Worm (Caenorhabditis elegans) whole organism, L2 larva: ENCODE results near the gene tald-1.

ENCODE experiments used
- C34F6.9 ChIP-seq: fragments of 150-350 bp; optimal IDR thresholded peaks from 2 replicates; lab custom pipeline; 2014; ENCODE audit warnings: missing biosample characterization, missing genetic modification characterization
- F13H6.1 ChIP-seq: sonication (generic microtip); optimal IDR thresholded peaks from 2 replicates; lab custom pipeline; 2016; ENCODE audit warnings: missing genetic modification characterization, missing compliant biosample characterization
- R02D3.7 ChIP-seq: fragments of 150-350 bp; optimal IDR thresholded peaks from 2 replicates; lab custom pipeline; 2014; ENCODE audit warnings: missing biosample characterization, missing genetic modification characterization
- alr-1 ChIP-seq: fragments of 150-350 bp; optimal IDR thresholded peaks from 2 replicates; lab custom pipeline; 2014; ENCODE audit warnings: missing biosample characterization, missing genetic modification characterization
- aly-2 ChIP-seq: fragments of 150-350 bp; optimal IDR thresholded peaks from 2 replicates; lab custom pipeline; 2014; ENCODE audit warnings: missing biosample characterization, missing genetic modification characterization
- ama-1 ChIP-seq: fragments of 150-350 bp; optimal IDR thresholded peaks from 2 replicates; lab custom pipeline; 2018; ENCODE audit warnings: inconsistent platforms
- blmp-1 ChIP-seq: sonication (generic microtip); optimal IDR thresholded peaks from 2 replicates; lab custom pipeline; 2017; ENCODE audit warnings: missing genetic modification characterization, mild to moderate bottlenecking, missing compliant biosample characterization, antibody characterized with exemption, moderate library complexity; ENCODE audit not compliant: insufficient read depth
- ceh-82 ChIP-seq: fragments of 150-350 bp; optimal IDR thresholded peaks from 2 replicates; lab custom pipeline; 2014; ENCODE audit warnings: missing biosample characterization, missing genetic modification characterization
- crh-2 ChIP-seq: sonication (generic microtip); optimal IDR thresholded peaks from 2 replicates; lab custom pipeline; 2017; ENCODE audit warnings: missing biosample characterization, missing genetic modification characterization
- egl-27 ChIP-seq: sonication (generic microtip); optimal IDR thresholded peaks from 3 replicates; lab custom pipeline; 2017; ENCODE audit warnings: missing biosample characterization, missing genetic modification reagents, missing genetic modification characterization
- elt-1 ChIP-seq: fragments of 150-350 bp; optimal IDR thresholded peaks from 2 replicates; lab custom pipeline; 2014; ENCODE audit warnings: missing biosample characterization, missing genetic modification characterization
- elt-3 ChIP-seq: sonication (generic microtip); optimal IDR thresholded peaks from 2 replicates; lab custom pipeline; 2017; ENCODE audit warnings: missing biosample characterization, missing genetic modification characterization
- fos-1 ChIP-seq: fragments of 150-350 bp; optimal IDR thresholded peaks from 2 replicates; lab custom pipeline; 2014; ENCODE audit warnings: missing biosample characterization, missing genetic modification characterization
- lin-11 ChIP-seq: fragments of 150-350 bp; sonication (generic microtip); optimal IDR thresholded peaks from 2 replicates; lab custom pipeline; 2014; ENCODE audit warnings: missing biosample characterization, missing genetic modification characterization, inconsistent platforms, mixed read lengths
- lin-13 ChIP-seq: fragments of 150-350 bp; optimal IDR thresholded peaks from 2 replicates; lab custom pipeline; 2014; ENCODE audit warnings: missing biosample characterization, missing genetic modification reagents, missing genetic modification characterization
- lin-39 ChIP-seq: fragments of 150-350 bp; optimal IDR thresholded peaks from 2 replicates; lab custom pipeline; 2014; ENCODE audit warnings: missing biosample characterization, missing genetic modification reagents, missing genetic modification characterization
- lsy-2 ChIP-seq, 2 experiments: fragments of 150-350 bp in 1 of 2; sonication (generic microtip) in 1 of 2; optimal IDR thresholded peaks; 2 replicates each; lab custom pipeline; 2014 to 2017; ENCODE audit warnings: missing biosample characterization in 2 of 2, missing genetic modification characterization in 2 of 2
- mab-5 ChIP-seq: fragments of 150-350 bp; optimal IDR thresholded peaks from 2 replicates; lab custom pipeline; 2014; ENCODE audit warnings: missing biosample characterization, missing genetic modification characterization
- mbf-1 ChIP-seq: sonication (generic microtip); optimal IDR thresholded peaks from 2 replicates; lab custom pipeline; 2017; ENCODE audit warnings: missing biosample characterization, missing genetic modification characterization
- nhr-11 ChIP-seq: fragments of 150-350 bp; optimal IDR thresholded peaks from 2 replicates; lab custom pipeline; 2014; ENCODE audit warnings: missing biosample characterization, missing genetic modification characterization
- nhr-12 ChIP-seq: fragments of 150-350 bp; optimal IDR thresholded peaks from 2 replicates; lab custom pipeline; 2014; ENCODE audit warnings: missing biosample characterization, missing genetic modification characterization
- nhr-129 ChIP-seq: fragments of 150-350 bp; optimal IDR thresholded peaks from 2 replicates; lab custom pipeline; 2014; ENCODE audit warnings: missing biosample characterization, missing genetic modification characterization
- nhr-21 ChIP-seq: fragments of 150-350 bp; optimal IDR thresholded peaks from 2 replicates; lab custom pipeline; 2014; ENCODE audit warnings: missing biosample characterization, missing genetic modification characterization
- nhr-237 ChIP-seq: fragments of 150-350 bp; optimal IDR thresholded peaks from 2 replicates; lab custom pipeline; 2014; ENCODE audit warnings: missing biosample characterization, missing genetic modification characterization
- nhr-6 ChIP-seq: fragments of 150-350 bp; optimal IDR thresholded peaks from 2 replicates; lab custom pipeline; 2014; ENCODE audit warnings: missing biosample characterization, missing genetic modification characterization
- peb-1 ChIP-seq: fragments of 150-350 bp; optimal IDR thresholded peaks from 2 replicates; lab custom pipeline; 2014; ENCODE audit warnings: missing biosample characterization, missing genetic modification characterization
- skn-1 ChIP-seq: sonication (generic microtip); optimal IDR thresholded peaks from 2 replicates; lab custom pipeline; 2017; ENCODE audit warnings: missing biosample characterization, missing genetic modification characterization
- sma-9 ChIP-seq, 2 experiments: fragments of 150-350 bp in 1 of 2; sonication (generic microtip) in 1 of 2; optimal IDR thresholded peaks; 2 replicates each; lab custom pipeline; 2014 to 2016; ENCODE audit warnings: missing genetic modification characterization in 2 of 2, mild to moderate bottlenecking in 1 of 2, missing biosample characterization in 1 of 2, missing compliant biosample characterization in 1 of 2, missing genetic modification reagents in 1 of 2, moderate library complexity in 1 of 2
- unc-39 ChIP-seq: fragments of 150-350 bp; optimal IDR thresholded peaks from 2 replicates; lab custom pipeline; 2014; ENCODE audit warnings: missing biosample characterization, missing genetic modification characterization
- unc-55 ChIP-seq: fragments of 150-350 bp; sonication (generic microtip); optimal IDR thresholded peaks from 3 replicates; lab custom pipeline; 2014; ENCODE audit warnings: missing biosample characterization, missing genetic modification reagents, missing genetic modification characterization
- unc-62 ChIP-seq: fragments of 150-350 bp; optimal IDR thresholded peaks from 2 replicates; lab custom pipeline; 2014; ENCODE audit warnings: missing biosample characterization, missing genetic modification reagents, missing genetic modification characterization
- zag-1 ChIP-seq: fragments of 150-350 bp; optimal IDR thresholded peaks from 2 replicates; lab custom pipeline; 2014; ENCODE audit warnings: missing biosample characterization, missing genetic modification characterization
- ztf-1 ChIP-seq: fragments of 200-800 bp; sonication (Bioruptor generic); conservative IDR thresholded peaks from 2 replicates; pipeline ENCODE4 v1.3.6; 2022; ENCODE audit warnings: missing genetic modification characterization, missing compliant biosample characterization
- ztf-11 ChIP-seq: sonication (generic microtip); optimal IDR thresholded peaks from 2 replicates; lab custom pipeline; 2017; ENCODE audit warnings: missing biosample characterization, missing genetic modification characterization
- ztf-4 ChIP-seq: fragments of 150-350 bp; optimal IDR thresholded peaks from 2 replicates; lab custom pipeline; 2014; ENCODE audit warnings: missing biosample characterization, missing genetic modification characterization

The tald-1 gene

DNA sequence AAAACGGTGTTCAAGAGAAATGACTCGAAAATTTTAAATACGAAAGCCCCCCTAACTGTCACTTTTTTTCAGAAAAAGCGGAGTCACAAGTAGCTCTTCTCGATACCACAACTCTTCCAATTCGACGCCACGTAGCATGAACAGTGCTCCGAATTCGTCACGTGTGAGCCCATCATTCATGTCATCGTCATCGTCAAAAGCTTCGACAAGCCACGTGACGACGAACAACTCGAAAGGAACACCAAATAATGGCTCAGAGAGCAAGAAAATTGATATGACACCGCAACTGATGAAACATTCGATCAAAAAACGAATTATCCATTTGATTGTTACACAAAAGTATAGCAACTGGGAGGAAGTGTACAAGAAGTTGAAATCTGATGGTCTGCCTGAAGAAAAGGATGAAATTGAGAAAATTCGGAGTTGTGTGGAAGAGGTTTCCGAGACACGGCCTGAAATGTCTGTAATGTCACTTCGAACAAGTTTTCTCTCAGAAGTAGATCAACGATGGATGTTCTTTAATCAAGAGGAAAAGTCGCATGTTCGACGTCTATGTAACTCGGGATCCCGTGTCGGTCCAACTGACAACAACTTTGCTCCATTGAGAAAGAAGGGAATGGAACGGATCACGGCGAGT lies 25.0 kb downstream of the tald-1 start:
- peak; percentile 7 for TF ChIP-seq ama-1 (lab: Kevin White, UChicago)
- TF ChIP-seq unc-62 = no peak
- no peak for TF ChIP-seq ztf-1 (GFP tag; lab: Robert Waterston, UW)

DNA sequence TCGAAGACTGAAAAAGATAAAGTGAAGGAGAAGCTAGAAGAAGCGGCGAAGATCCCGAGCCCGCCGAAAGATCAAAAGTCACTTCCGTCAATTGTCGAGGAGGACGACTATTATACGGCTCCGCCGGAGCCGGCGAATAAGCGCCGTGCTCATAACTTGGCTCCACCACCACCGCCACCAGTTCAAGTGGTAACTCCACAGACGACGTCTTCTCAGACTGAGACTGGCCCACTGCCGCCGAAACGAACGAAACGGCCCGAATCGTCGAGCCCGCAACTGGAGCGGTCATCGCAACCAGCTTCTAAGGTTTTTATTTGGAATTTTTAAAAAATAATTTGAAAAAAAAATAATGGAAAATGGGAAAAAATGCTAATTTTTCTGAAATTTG lies 25.5 kb downstream of the tald-1 start:
- TF ChIP-seq R02D3.7 (tag; lab: Kevin White, UChicago) (no peak), fos-1 (tag; lab: Kevin White, UChicago) (no peak), mbf-1 (tag; lab: Kevin White, UChicago) (no peak), F13H6.1 (tag; lab: Kevin White, UChicago) (no peak), elt-1 (tag; lab: Kevin White, UChicago) (no peak), ceh-82 (tag; lab: Kevin White, UChicago) (no peak), aly-2 (tag; lab: Kevin White, UChicago) (no peak), mab-5 (tag; lab: Kevin White, UChicago) (no peak), C34F6.9 (tag; lab: Kevin White, UChicago) (no peak), nhr-129 (tag; lab: Kevin White, UChicago) (no peak), nhr-237 (tag; lab: Kevin White, UChicago) (no peak), crh-2 (tag; lab: Kevin White, UChicago) (no peak), blmp-1 (no peak), nhr-21 (tag; lab: Kevin White, UChicago) (no peak), zag-1 (tag; lab: Kevin White, UChicago) (no peak), ztf-1 (GFP tag; lab: Robert Waterston, UW) (no peak), nhr-12 (no peak), egl-27 (no peak), nhr-6 (tag; lab: Kevin White, UChicago) (no peak)
- TF ChIP-seq, all 48 proteins: peak for 0

DNA sequence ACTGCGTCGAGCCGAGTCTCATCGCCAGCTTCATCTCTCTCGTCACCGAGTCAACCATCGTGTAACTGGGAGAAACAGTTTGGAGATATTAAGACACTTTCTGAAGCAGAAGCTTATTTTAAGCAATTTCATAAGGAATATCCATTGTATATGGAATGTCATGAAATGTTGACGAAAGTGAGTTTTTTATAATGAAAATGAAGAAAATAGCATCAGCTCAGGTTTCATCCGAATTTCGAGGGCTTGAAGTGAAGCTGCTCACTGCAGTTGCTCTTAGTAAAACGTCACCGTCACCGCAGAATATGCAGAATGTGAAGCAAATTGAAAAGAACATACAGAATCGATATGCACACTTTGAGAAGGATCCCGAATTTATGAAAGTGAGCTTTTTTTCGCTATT lies 26.7 kb downstream of the tald-1 start:
- TF ChIP-seq lin-39 (tag; lab: Kevin White, UChicago) = no peak
- TF ChIP-seq blmp-1 = no peak
- no peak for TF ChIP-seq ztf-1 (GFP tag; lab: Robert Waterston, UW)
- TF ChIP-seq peb-1 (tag; lab: Kevin White, UChicago) = no peak
- TF ChIP-seq mab-5 (tag; lab: Kevin White, UChicago) = no peak
- no peak for TF ChIP-seq ztf-11 (tag; lab: Kevin White, UChicago)
- TF ChIP-seq lin-13 (GFP tag; lab: Kevin White, UChicago) = no peak
- TF ChIP-seq unc-62 = no peak
- TF ChIP-seq F13H6.1 (tag; lab: Kevin White, UChicago) = no peak

DNA sequence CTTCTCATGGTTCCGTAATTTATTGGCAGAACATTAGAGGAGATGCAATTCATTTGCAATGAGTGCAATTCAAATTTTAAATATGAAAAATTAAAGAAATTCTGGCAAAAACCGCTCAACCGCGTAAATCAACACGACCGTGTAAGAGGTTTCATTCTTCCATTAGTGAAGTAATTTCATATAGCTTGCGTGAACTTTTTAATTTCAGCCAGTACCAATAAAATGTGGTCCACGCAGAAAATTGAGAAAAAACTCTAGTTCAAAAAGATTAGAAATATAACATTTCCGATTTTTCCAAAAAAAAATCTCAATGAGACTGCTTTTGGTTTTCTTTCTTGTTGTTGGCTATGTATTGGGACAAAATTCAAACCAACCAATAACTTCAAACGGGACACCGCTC lies 35.6 kb downstream of the tald-1 start, which contains the start of gene clec-175:
Gene clec-175, plus strand, starts transcription at position 301 of the 400 bp plus-strand sequence.
- TF ChIP-seq fos-1 (tag; lab: Kevin White, UChicago) (no peak), aly-2 (tag; lab: Kevin White, UChicago) (no peak), nhr-11 (tag; lab: Kevin White, UChicago) (no peak), egl-27 (no peak), lin-11 (tag; lab: Kevin White, UChicago) (no peak), unc-62 (no peak), ztf-4 (no peak), ceh-82 (tag; lab: Kevin White, UChicago) (no peak), zag-1 (tag; lab: Kevin White, UChicago) (no peak), unc-39 (tag; lab: Kevin White, UChicago) (no peak), nhr-129 (tag; lab: Kevin White, UChicago) (no peak)

ce11 chrIV:4423026-4423425 lies 36.6 kb downstream of the tald-1 start:
- TF ChIP-seq R02D3.7 (tag; lab: Kevin White, UChicago) = no peak
- TF ChIP-seq ztf-11 (tag; lab: Kevin White, UChicago) = no peak

DNA sequence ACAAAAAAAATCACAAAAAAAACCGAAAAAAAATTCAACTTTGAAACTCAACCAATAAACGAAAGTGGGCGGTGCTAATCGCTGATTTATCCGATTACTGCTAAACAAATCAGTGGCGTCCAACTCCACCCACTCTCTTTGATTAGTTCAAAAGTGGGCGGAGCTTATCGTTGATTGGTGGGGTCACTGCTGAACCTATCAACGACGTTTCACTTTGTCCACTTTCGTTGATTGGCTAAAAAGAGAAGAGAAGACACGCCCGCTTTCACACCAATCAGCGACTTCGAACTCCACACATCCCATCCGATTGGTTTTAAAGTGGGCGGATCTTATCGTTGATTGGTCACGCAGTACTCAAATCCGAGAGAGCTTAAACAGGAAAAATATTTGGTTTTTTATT lies 37.4 kb downstream of the tald-1 start:
- TF ChIP-seq skn-1 (no peak), lin-13 (GFP tag; lab: Kevin White, UChicago) (no peak), unc-55 (no peak), mbf-1 (tag; lab: Kevin White, UChicago) (no peak), lsy-2 (tag; optimal IDR thresholded peaks at IDR 0.05; lab: Kevin White, UChicago) (no peak), alr-1 (no peak), ama-1 (lab: Kevin White, UChicago) (no peak), egl-27 (no peak), sma-9 (GFP tag; optimal IDR thresholded peaks at IDR 0.05; lab: Kevin White, UChicago) (no peak), sma-9 (tag; optimal IDR thresholded peaks at IDR 0.05; lab: Kevin White, UChicago) (no peak), elt-3 (tag; lab: Kevin White, UChicago) (no peak)
